Worm (Caenorhabditis elegans): ENCODE measurements around the gene btb-5.

The btb-5 gene

DNA sequence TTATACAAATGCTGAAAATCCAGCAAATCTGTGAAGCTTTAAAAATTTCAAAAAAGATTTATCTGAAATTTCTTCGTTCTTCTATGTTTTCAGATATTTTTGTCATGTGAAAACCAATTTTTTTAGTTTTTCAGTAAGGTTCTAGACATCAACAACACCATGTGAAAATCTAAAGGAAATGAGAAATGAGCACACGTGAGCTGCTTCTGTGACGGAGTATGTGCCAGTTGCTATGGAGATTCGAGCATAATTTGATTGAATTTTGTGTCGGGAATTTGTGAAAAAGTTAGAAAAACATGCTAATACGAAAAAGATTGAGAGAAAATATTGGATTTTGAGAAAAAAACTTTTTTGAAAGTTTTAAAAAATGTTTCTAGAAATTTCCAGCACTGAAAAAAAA, 29.3 kb downstream of the btb-5 start:
- TF ChIP-seq C34F6.9 (tag; optimal IDR thresholded peaks at IDR 0.05) (peak; percentile 8), lin-13 (GFP tag; optimal IDR thresholded peaks at IDR 0.05) (no peak)

DNA sequence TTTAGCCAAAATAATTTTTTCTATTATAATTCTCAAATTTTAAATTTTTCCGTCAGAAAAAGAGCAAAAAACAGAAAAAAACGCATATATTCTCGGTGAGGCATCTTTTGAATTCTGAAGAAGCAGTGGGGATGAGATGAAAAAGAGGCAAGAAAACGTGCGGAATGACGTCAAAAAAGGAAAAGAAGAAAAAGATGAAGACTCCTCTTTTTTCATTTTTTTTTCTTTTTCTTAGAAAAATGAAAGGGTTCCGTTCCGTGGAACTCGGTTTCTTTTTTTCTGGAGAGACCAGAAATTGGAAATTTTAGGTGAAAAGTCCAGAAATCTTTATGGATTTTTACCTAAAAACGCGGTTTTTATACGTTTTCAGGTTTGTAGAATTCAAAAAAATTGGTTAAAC, 30.5 kb downstream of the btb-5 start:
- peak in 1 of 2 experiments; percentile 65 for TF ChIP-seq lsy-2 (tag; optimal IDR thresholded peaks at IDR 0.05)
- TF ChIP-seq zag-1 (tag; optimal IDR thresholded peaks at IDR 0.05) = peak; percentile 27
- peak; percentile 60 for TF ChIP-seq unc-55 (GFP tag; optimal IDR thresholded peaks at IDR 0.05)
- TF ChIP-seq C34F6.9 (tag; optimal IDR thresholded peaks at IDR 0.05) = peak; percentile 48
- TF ChIP-seq Y55F3AM.14 (GFP tag; optimal IDR thresholded peaks at IDR 0.05) = peak; percentile 30
- no peak for TF ChIP-seq elt-1 (tag; optimal IDR thresholded peaks at IDR 0.05)
- peak; percentile 1 for TF ChIP-seq nhr-6 (tag; optimal IDR thresholded peaks at IDR 0.05)
- peak; percentile 43 for TF ChIP-seq sma-9 (GFP tag; optimal IDR thresholded peaks at IDR 0.05)
- no peak for TF ChIP-seq sma-9 (tag; optimal IDR thresholded peaks at IDR 0.05)
- TF ChIP-seq sem-4 (tag; optimal IDR thresholded peaks at IDR 0.05) = peak; percentile 10
- peak; percentile 53 for TF ChIP-seq crh-2 (tag; optimal IDR thresholded peaks at IDR 0.05)
- TF ChIP-seq mdl-1 (tag; optimal IDR thresholded peaks at IDR 0.05) = peak in 1 of 2 experiments; percentile 60
- TF ChIP-seq nhr-12 (tag; optimal IDR thresholded peaks at IDR 0.05) = no peak
- no peak for TF ChIP-seq aly-2 (tag; optimal IDR thresholded peaks at IDR 0.05)

DNA sequence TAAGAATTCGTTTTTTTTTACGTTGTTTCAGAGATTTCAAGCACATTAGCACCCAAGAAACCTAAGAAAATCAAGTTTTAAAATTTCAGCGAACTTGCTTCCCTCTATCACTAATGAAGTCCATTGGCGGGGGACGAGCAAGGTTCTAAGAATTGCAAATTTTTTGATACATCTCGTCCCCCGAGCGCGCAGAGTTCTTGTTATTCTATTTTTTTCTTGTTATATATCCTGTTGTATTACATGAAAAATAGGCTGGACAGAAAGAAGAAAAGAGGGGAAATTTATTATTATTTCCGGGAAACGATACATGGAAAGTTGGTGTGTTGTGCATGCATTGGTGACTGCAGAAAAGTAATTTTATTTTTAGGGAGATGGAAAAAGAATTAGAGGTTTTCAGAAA, 31.3 kb downstream of the btb-5 start:
- TF ChIP-seq lsy-2 (tag; optimal IDR thresholded peaks at IDR 0.05) = no peak
- no peak for TF ChIP-seq unc-55 (GFP tag; optimal IDR thresholded peaks at IDR 0.05)
- TF ChIP-seq nhr-77 (tag; optimal IDR thresholded peaks at IDR 0.05) = no peak
- TF ChIP-seq unc-62 (GFP tag; optimal IDR thresholded peaks at IDR 0.05) = no peak
- TF ChIP-seq nhr-12 (tag; optimal IDR thresholded peaks at IDR 0.05) = no peak
- no peak for TF ChIP-seq sem-4 (tag; optimal IDR thresholded peaks at IDR 0.05)
- TF ChIP-seq lin-39 (tag; optimal IDR thresholded peaks at IDR 0.05) = no peak
- TF ChIP-seq F13H6.1 (tag; optimal IDR thresholded peaks at IDR 0.05) = no peak
- TF ChIP-seq nhr-237 (tag; optimal IDR thresholded peaks at IDR 0.05) = no peak
- TF ChIP-seq elt-1 (tag; optimal IDR thresholded peaks at IDR 0.05) = no peak
- TF ChIP-seq unc-39 (tag; optimal IDR thresholded peaks at IDR 0.05) = no peak
- no peak for TF ChIP-seq alr-1 (tag; optimal IDR thresholded peaks at IDR 0.05)

DNA sequence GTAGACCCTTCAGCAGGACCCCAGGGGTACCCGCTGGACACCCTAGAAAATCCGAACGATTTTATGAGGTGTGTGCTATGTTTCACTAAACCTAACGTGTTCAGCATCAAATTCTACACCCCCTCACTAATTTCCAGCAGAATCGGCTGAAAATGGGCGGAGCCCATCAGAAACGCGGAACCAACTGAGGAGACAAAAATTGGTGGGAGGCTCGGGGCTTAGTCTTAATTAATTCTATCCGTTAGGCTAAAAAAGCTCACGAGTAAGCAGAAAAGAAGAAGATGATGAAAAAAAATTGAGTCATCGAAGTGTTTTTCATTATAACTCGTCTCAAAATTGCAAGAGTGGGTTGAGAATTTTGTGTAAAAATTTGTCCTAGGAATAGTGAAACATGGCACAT, 32.1 kb downstream of the btb-5 start:
- no peak for TF ChIP-seq nhr-77 (tag; optimal IDR thresholded peaks at IDR 0.05)
- no peak for TF ChIP-seq crh-2 (tag; optimal IDR thresholded peaks at IDR 0.05)
- TF ChIP-seq zag-1 (tag; optimal IDR thresholded peaks at IDR 0.05) = no peak
- no peak for TF ChIP-seq nhr-11 (tag; optimal IDR thresholded peaks at IDR 0.05)
- TF ChIP-seq nhr-12 (tag; optimal IDR thresholded peaks at IDR 0.05) = no peak
- no peak for TF ChIP-seq nhr-23 (tag; optimal IDR thresholded peaks at IDR 0.05)
- no peak for TF ChIP-seq nhr-6 (tag; optimal IDR thresholded peaks at IDR 0.05)
- TF ChIP-seq egl-27 (tag; optimal IDR thresholded peaks at IDR 0.05) = no peak

DNA sequence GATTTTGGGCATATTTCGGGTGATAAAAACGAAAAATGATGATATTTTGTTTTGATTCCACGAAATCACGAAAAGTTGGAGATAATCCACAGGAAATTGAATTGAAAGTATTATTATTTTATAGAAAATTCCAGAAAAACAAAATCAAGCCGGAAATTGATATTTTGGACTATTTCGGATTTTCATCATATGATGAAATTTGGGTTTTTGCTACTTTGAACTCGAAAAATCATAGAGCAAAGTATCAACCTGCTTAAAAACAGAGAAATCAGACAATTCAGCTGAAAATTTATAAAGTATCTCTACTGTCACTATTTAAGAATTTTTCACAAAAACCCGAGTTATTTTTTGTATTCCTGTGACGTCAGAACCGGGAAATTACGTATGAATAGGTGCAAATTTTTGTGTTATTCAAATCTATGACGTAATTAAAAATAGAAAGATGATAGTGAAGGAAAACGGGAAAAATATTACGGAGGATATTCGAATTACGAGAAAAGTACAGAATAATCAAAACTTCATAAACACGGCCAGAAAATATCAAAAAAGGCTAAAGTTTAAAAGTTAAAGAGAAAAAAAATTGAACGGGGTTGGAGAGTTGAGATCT, 33.5 kb downstream of the btb-5 start:
- TF ChIP-seq elt-3 (tag; optimal IDR thresholded peaks at IDR 0.05) (no peak), aly-2 (tag; optimal IDR thresholded peaks at IDR 0.05) (no peak), zag-1 (tag; optimal IDR thresholded peaks at IDR 0.05) (no peak), nhr-10 (tag; optimal IDR thresholded peaks at IDR 0.05) (no peak), ztf-4 (tag; optimal IDR thresholded peaks at IDR 0.05) (no peak), nhr-6 (tag; optimal IDR thresholded peaks at IDR 0.05) (no peak), lin-13 (GFP tag; optimal IDR thresholded peaks at IDR 0.05) (no peak), nhr-12 (tag; optimal IDR thresholded peaks at IDR 0.05) (no peak), sma-3 (GFP tag; optimal IDR thresholded peaks at IDR 0.05) (no peak), mab-5 (tag; optimal IDR thresholded peaks at IDR 0.05) (no peak), unc-55 (GFP tag; optimal IDR thresholded peaks at IDR 0.05) (no peak), nhr-237 (tag; optimal IDR thresholded peaks at IDR 0.05) (no peak), ztf-11 (tag; optimal IDR thresholded peaks at IDR 0.05) (no peak), nhr-21 (tag; optimal IDR thresholded peaks at IDR 0.05) (no peak), unc-39 (tag; optimal IDR thresholded peaks at IDR 0.05) (no peak), nhr-77 (tag; optimal IDR thresholded peaks at IDR 0.05) (no peak), Y55F3AM.14 (GFP tag; optimal IDR thresholded peaks at IDR 0.05) (no peak), fos-1 (tag; optimal IDR thresholded peaks at IDR 0.05) (no peak)

All from whole organism, L2 larva.